Worm (Caenorhabditis elegans) whole organism, midembryonic: ENCODE measurements around the gene ctl-3.
"Not testable (repeated sequence)": the region's sequence is repeated elsewhere in the genome, so short reads cannot be mapped to it uniquely, and the experiment has no call there.

Source experiments
- T22C8.4 ChIP-seq: fragments of 200-800 bp; sonication (Bioruptor generic); IDR thresholded peaks from 2 replicates; pipeline ENCODE4 v1.3.6; 2022; ENCODE audit warnings: missing genetic modification characterization, missing compliant biosample characterization
- cog-1 ChIP-seq: sonication (generic microtip); optimal IDR thresholded peaks from 2 replicates; lab custom pipeline; 2016; ENCODE audit warnings: missing genetic modification characterization, missing compliant biosample characterization
- flt-1 ChIP-seq: fragments of 200-800 bp; sonication (Bioruptor generic); IDR thresholded peaks from 2 replicates; pipeline ENCODE4 v1.3.6; 2022; ENCODE audit warnings: missing genetic modification characterization, missing compliant biosample characterization
- klf-2 ChIP-seq: fragments of 200-800 bp; sonication (Bioruptor generic); conservative IDR thresholded peaks from 2 replicates; pipeline ENCODE4 v1.3.6; 2022; ENCODE audit warnings: missing genetic modification reagents, missing genetic modification characterization, missing compliant biosample characterization
- med-1 ChIP-seq: sonication (generic microtip); optimal IDR thresholded peaks from 2 replicates; lab custom pipeline; 2017; ENCODE audit warnings: missing genetic modification characterization, mild to moderate bottlenecking, missing compliant biosample characterization, antibody characterized with exemption, missing genetic modification reagents; ENCODE audit not compliant: insufficient read depth
- ref-1 ChIP-seq: fragments of 200-800 bp; sonication (Bioruptor generic); conservative IDR thresholded peaks from 2 replicates; pipeline ENCODE4 v1.3.6; 2022; ENCODE audit warnings: missing genetic modification reagents, missing genetic modification characterization, missing compliant biosample characterization
- tab-1 ChIP-seq: fragments of 200-800 bp; sonication (Bioruptor generic); IDR thresholded peaks from 2 replicates; pipeline ENCODE4 v1.3.6; 2022; ENCODE audit warnings: missing genetic modification characterization, missing compliant biosample characterization
- ztf-23 ChIP-seq: fragments of 200-800 bp; sonication (Bioruptor generic); IDR thresholded peaks from 2 replicates; pipeline ENCODE4 v1.3.6; 2022; ENCODE audit warnings: missing genetic modification reagents, missing genetic modification characterization, missing compliant biosample characterization
- ztf-29 ChIP-seq: fragments of 200-800 bp; sonication (Bioruptor generic); IDR thresholded peaks from 2 replicates; pipeline ENCODE4 v1.3.6; 2022; ENCODE audit warnings: missing genetic modification reagents, missing genetic modification characterization, missing compliant biosample characterization

Gene ctl-3

DNA sequence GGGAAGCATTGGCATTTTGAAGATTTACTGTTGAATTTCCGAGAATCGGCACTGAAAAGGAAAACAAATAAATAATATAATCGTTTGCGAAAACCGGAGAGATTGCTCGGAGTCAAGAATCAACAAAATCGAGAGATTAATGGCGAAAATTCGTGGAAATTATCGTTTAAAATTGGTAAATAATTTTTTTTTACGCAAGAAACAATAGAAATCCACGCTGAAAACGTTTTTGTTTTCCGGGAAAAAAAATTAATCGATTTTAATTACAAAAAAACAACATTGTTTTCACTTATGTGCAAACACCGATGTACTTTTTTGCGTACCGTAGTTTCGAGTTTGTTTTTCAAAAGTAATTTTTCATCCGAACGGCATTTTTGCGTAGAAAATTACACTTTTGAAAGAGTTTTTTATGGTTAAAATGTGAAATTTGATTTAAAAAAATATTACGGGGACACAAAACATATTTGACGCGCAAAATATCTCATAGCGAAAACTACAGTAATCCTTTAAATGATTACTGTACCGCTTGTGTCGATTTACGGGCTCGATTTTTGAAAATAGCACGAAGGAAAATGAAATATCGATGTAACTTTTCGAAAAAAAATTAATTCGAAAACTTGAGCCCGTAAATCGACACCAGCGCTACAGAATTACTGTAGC is at the start of gene ctl-3:
Gene ctl-3 (minus strand): TSS at position 51 of the 660 bp plus-strand sequence.
- TF ChIP-seq flt-1 (no peak), ztf-29 (GFP tag; lab: Robert Waterston, UW) (no peak), T22C8.4 (GFP tag; lab: Robert Waterston, UW) (no peak), klf-2 (GFP tag; lab: Robert Waterston, UW) (no peak), med-1 (GFP tag; lab: Kevin White, UChicago) (no peak), cog-1 (tag; lab: Kevin White, UChicago) (no peak), ztf-23 (no peak), ref-1 (no peak), tab-1 (GFP tag; lab: Robert Waterston, UW) (no peak)

- no peak for TF ChIP-seq klf-2 (GFP tag; lab: Robert Waterston, UW)
- TF ChIP-seq flt-1: no peak
- TF ChIP-seq ztf-23: no peak
- no peak for TF ChIP-seq med-1 (GFP tag; lab: Kevin White, UChicago)
- TF ChIP-seq cog-1 (tag; lab: Kevin White, UChicago): no peak
- TF ChIP-seq ztf-29 (GFP tag; lab: Robert Waterston, UW): no peak
- TF ChIP-seq T22C8.4 (GFP tag; lab: Robert Waterston, UW): no peak
- no peak for TF ChIP-seq tab-1 (GFP tag; lab: Robert Waterston, UW)
- TF ChIP-seq ref-1: no peak
Observed at ce11 chrII:14359007-14359406, 48.4 kb upstream of the ctl-3 start.

DNA sequence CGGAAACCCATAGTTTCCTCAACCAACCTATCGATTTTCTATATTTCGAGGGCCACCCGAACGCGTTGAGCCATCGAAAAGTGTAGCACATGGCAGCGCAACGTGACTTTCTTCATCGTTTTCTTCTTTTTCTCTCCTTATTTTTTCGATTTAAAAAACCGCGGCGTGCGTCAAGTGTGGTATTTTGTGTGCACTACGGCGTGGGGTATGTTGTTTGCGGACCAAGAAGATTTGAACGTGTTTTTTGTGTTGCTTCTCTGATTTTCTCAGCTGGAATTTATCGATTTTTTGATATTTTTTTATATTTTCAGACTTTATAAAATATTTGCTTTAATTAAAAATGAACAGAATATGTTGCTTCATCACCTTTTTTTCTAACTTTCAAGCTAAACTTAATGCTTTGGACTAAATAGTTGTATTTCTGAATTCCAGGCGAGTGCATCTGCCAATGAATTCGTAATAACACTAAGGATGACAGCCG is 47.4 kb upstream of the ctl-3 start, which contains the start of the genes agl-1 and pfs-2:
Gene agl-1 (minus strand): TSS at position 178 of the 481 bp plus-strand sequence.
Gene pfs-2 (plus strand): TSS at position 431 of the 481 bp plus-strand sequence.
- TF ChIP-seq T22C8.4 (GFP tag; lab: Robert Waterston, UW) (peak; percentile 56; the same call in 1 of the 2 replicates), flt-1 (peak; percentile 65; the same call in 1 of the 2 replicates), med-1 (GFP tag; lab: Kevin White, UChicago) (no peak), ztf-23 (peak; percentile 52; the same call in 1 of the 2 replicates), klf-2 (GFP tag; lab: Robert Waterston, UW) (no peak), cog-1 (tag; lab: Kevin White, UChicago) (peak; percentile 49), ztf-29 (GFP tag; lab: Robert Waterston, UW) (no peak), ref-1 (no peak)

- TF ChIP-seq med-1 (GFP tag; lab: Kevin White, UChicago) (no peak), klf-2 (GFP tag; lab: Robert Waterston, UW) (0 out of 2 replicates have a peak, but pooled peaks have one; percentile 8)
Observed at ce11 chrII:14351352-14351751, 40.8 kb upstream of the ctl-3 start.

DNA sequence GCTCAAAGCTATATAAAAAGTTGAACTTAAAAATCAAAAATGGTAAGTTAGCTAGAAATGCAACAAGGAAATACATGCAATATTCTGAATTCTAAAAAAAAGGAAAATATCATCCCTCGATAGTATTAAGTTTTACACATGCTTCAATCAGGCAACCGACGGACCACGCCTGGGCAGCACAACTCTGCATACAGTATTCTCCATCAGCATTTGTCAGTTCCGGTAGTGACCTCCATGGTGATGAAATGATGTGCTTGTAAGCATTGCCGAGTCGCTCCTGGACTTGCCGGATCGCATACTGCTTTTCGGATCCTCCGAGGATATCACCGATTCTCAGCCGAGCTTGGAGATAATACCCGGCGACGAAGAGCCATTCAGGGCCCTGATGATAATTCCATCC is 40.2 kb upstream of the ctl-3 start:
- TF ChIP-seq cog-1 (tag; lab: Kevin White, UChicago): no peak
- no peak for TF ChIP-seq ztf-29 (GFP tag; lab: Robert Waterston, UW)
- TF ChIP-seq T22C8.4 (GFP tag; lab: Robert Waterston, UW): no peak
- TF ChIP-seq ref-1: no peak
- TF ChIP-seq flt-1: no peak
- no peak for TF ChIP-seq ztf-23
- no peak for TF ChIP-seq tab-1 (GFP tag; lab: Robert Waterston, UW)
- TF ChIP-seq klf-2 (GFP tag; lab: Robert Waterston, UW): no peak
- no peak for TF ChIP-seq med-1 (GFP tag; lab: Kevin White, UChicago)

DNA sequence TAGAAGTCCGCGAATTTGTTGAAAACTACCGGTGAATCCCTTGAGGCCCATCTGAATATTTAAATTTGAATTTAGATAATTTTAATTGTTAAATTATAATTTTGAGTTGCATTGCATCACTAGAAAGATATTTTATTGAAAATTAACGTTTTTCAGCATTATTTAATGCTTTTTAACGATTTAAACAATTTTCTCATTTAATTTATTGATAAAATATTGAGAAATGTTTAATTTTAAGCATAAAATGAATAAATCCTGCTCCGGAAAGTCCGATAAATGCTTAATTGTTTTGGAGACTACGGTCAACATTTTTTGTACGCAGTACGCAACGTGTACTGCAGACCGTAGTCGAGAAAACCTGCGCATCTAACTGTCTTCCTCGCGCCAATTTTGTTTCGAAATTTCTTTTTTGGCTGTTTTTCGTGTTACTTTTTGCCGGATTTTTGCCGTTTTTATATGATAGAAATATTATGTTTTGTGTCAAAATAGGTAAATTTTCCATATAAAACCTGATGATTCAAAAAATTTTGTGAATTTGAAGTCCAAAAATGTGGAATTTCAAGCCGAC is 38.9 kb upstream of the ctl-3 start, which contains the start of the genes Y54G11A.17, lin-7 and elof-1:
Gene Y54G11A.17 (minus strand): TSS at position 51 of the 568 bp plus-strand sequence.
Gene lin-7 (minus strand): TSS at position 51 of the 568 bp plus-strand sequence.
Gene elof-1 (plus strand): TSS at position 383 of the 568 bp plus-strand sequence.
- peak; percentile 67 for TF ChIP-seq flt-1
- no peak for TF ChIP-seq ztf-29 (GFP tag; lab: Robert Waterston, UW)
- TF ChIP-seq ztf-23: peak; percentile 59; the same call in 1 of the 2 replicates
- peak; percentile 15 for TF ChIP-seq cog-1 (tag; lab: Kevin White, UChicago)
- no peak for TF ChIP-seq T22C8.4 (GFP tag; lab: Robert Waterston, UW)
- TF ChIP-seq ref-1: no peak
- no peak for TF ChIP-seq med-1 (GFP tag; lab: Kevin White, UChicago)

DNA sequence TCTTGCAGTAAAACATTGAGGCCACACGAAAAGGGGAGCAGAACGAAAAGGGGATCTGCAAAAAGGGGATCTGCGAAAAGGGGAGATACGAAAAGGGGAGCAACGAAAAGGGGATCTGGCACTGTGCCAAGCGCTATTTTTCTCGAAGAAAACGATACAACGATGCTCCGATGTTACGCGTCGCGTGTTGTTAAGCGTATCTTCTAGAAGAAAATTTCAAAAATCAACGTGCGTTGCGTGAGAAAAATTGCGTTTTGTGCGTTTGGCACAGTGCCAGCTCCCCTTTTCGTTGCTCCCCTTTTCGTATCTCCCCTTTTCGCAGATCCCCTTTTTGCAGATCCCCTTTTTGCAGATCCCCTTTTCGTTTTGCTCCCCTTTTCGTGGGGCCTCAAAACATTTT is 35.7 kb upstream of the ctl-3 start, which contains the start of gene Y54G11A.9:
Gene Y54G11A.9 (minus strand): TSS at position 196 of the 400 bp plus-strand sequence.
- TF ChIP-seq ztf-23: 0 out of 2 replicates have a peak, but pooled peaks have one; percentile 29

DNA sequence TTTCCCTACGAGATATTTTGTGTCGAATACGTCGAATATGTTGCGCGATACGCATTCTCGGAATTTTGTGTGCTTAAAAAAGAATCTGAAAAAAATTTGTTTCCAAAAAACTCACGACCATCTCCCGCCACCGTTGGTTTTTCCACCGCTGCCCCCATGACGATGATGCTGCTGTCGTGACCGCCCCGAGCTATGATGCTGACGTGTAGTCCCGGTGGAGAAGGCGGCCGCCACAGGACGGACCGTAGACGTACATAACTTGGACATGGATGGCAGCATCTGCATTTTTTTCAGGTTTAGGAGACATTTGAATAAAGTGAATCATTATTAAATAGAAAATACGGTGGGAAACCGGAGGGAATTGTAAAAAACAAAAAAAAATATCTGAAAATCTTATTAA is 33.6 kb upstream of the ctl-3 start, which contains the start of gene ddl-3:
Gene ddl-3 (minus strand): TSS at position 289 of the 400 bp plus-strand sequence.
- not testable (repeated sequence) for TF ChIP-seq cog-1 (tag; lab: Kevin White, UChicago); flt-1; ref-1

- TF ChIP-seq tab-1 (GFP tag; lab: Robert Waterston, UW): no peak
- TF ChIP-seq ztf-23: peak; percentile 41; the same call in 1 of the 2 replicates
- TF ChIP-seq flt-1: 0 out of 2 replicates have a peak, but pooled peaks have one; percentile 53
- no peak for TF ChIP-seq cog-1 (tag; lab: Kevin White, UChicago)
Observed at ce11 chrII:14321225-14321624, 10.6 kb upstream of the ctl-3 start.

- no peak for TF ChIP-seq ztf-29 (GFP tag; lab: Robert Waterston, UW)
- TF ChIP-seq T22C8.4 (GFP tag; lab: Robert Waterston, UW): no peak
- no peak for TF ChIP-seq flt-1
- no peak for TF ChIP-seq ref-1
- TF ChIP-seq tab-1 (GFP tag; lab: Robert Waterston, UW): no peak
- no peak for TF ChIP-seq cog-1 (tag; lab: Kevin White, UChicago)
- TF ChIP-seq med-1 (GFP tag; lab: Kevin White, UChicago): no peak
- no peak for TF ChIP-seq ztf-23
- no peak for TF ChIP-seq klf-2 (GFP tag; lab: Robert Waterston, UW)
Observed at ce11 chrII:14319227-14319626, 8.6 kb upstream of the ctl-3 start.
